Worm (Caenorhabditis elegans) whole organism, L3 larva: ENCODE results near the gene decr-1.3.

Source experiments
- ceh-9 ChIP-seq: sonication (generic microtip); optimal IDR thresholded peaks from 2 replicates; lab custom pipeline; 2018; ENCODE audit warnings: missing biosample characterization, missing genetic modification characterization
- mml-1 ChIP-seq: fragments of 150-350 bp; sonication (generic microtip); optimal IDR thresholded peaks from 3 replicates; lab custom pipeline; 2014; ENCODE audit warnings: missing biosample characterization, missing genetic modification characterization
- unc-62 ChIP-seq: fragments of 150-350 bp; sonication (generic microtip); optimal IDR thresholded peaks from 4 replicates; lab custom pipeline; 2014; ENCODE audit warnings: missing biosample characterization, missing genetic modification reagents, missing genetic modification characterization

- no peak for TF ChIP-seq unc-62 (GFP tag; lab: Kevin White, UChicago)
- no peak for TF ChIP-seq mml-1 (tag; lab: Kevin White, UChicago)
- no peak for TF ChIP-seq ceh-9 (tag; lab: Kevin White, UChicago)
Observed at ce11 chrII:8138015-8138546, 35.3 kb downstream of the decr-1.3 start, which contains the start of gene cdc-48.2.
